Worm (Caenorhabditis elegans): ENCODE results near the gene mett-10.

DNA sequence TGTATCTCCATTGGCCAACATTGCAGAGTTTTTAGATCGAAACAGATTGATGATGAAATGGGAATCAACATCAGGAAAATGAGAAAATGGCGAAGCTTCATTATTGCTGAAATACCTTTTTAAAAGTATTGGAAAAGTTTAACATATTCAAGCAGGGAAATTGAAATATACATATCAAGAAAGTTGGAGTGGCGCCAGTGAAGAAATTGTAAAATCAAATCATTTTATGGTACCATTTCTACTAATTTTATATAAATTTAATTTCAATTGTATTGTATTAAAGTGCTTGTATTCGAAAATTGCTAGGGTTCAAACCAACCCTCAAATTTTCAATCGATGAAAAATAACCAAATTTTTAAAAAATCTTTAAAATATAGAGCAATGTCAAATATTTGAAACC lies 8.4 kb upstream of the mett-10 start, which contains the start of gene srt-55:
- no peak for TF ChIP-seq klf-2 (GFP tag; conservative IDR thresholded peaks at IDR 0.05)
- no peak for TF ChIP-seq ztf-23 (GFP tag; IDR thresholded peaks at IDR 0.05)
- no peak for TF ChIP-seq T22C8.4 (GFP tag; IDR thresholded peaks at IDR 0.05)
